Fruit fly (Drosophila melanogaster): ENCODE data around the gene Fit1.
A peak's percentile ranks its signal among the peaks of the same experiment; 100 is the strongest.

Fit1 gene

dm6 chr3L:4108844-4109494 lies 5.6 kb downstream of the Fit1 start (continued):
- TF ChIP-seq nerfin-2 (GFP tag; IDR thresholded peaks at IDR 0.05; ENCODE audit: partially characterized antibody) (no peak), Camta (GFP tag; optimal IDR thresholded peaks at IDR 0.05) (peak; percentile 78), esg (GFP tag; conservative IDR thresholded peaks at IDR 0.05) (peak; percentile 42; the same call in 1 of the 2 replicates), ro (GFP tag; IDR thresholded peaks at IDR 0.05) (peak; percentile 32; the same call in 1 of the 2 replicates), Hr51 (GFP tag; optimal IDR thresholded peaks at IDR 0.05) (peak; percentile 51 to 82), CG10431 (GFP tag; optimal IDR thresholded peaks at IDR 0.05) (peak; percentile 50), CG18476 (GFP tag; optimal IDR thresholded peaks at IDR 0.05) (peak; percentile 42), H2.0 (GFP tag; IDR thresholded peaks at IDR 0.05) (peak; percentile 33; the same call in 1 of the 2 replicates), CG14965 (GFP tag; optimal IDR thresholded peaks at IDR 0.05; ENCODE audit: borderline replicate concordance) (peak; percentile 32), CG8944 (GFP tag; optimal IDR thresholded peaks at IDR 0.05) (peak; percentile 52), CG12391 (tag; optimal IDR thresholded peaks at IDR 0.05) (peak; percentile 81), CG3838 (GFP tag; optimal IDR thresholded peaks at IDR 0.05) (no peak), crc (GFP tag; optimal IDR thresholded peaks at IDR 0.05) (peak; percentile 74), yki (optimal IDR thresholded peaks at IDR 0.05) (no peak), CG9817 (tag; optimal IDR thresholded peaks at IDR 0.05) (peak; percentile 46), cg (GFP tag; optimal IDR thresholded peaks at IDR 0.05) (no peak), D (optimal IDR thresholded peaks at IDR 0.05) (no peak), D (GFP tag; optimal IDR thresholded peaks at IDR 0.05) (peak; percentile 81), abd-A (tag; optimal IDR thresholded peaks at IDR 0.05) (no peak), sr (GFP tag; IDR thresholded peaks at IDR 0.05) (no peak), Deaf1 (tag; optimal IDR thresholded peaks at IDR 0.05) (peak; percentile 40), CTCF (GFP tag; optimal IDR thresholded peaks at IDR 0.05) (no peak), CG10654 (GFP tag; optimal IDR thresholded peaks at IDR 0.05) (peak; percentile 49), vnd (GFP tag; IDR thresholded peaks at IDR 0.05; ENCODE audit: partially characterized antibody) (no peak), CG12236 (GFP tag; optimal IDR thresholded peaks at IDR 0.05) (peak; percentile 36), CG15269 (tag; optimal IDR thresholded peaks at IDR 0.05) (peak; percentile 85), CG6791 (GFP tag; IDR thresholded peaks at IDR 0.05; ENCODE audit: partially characterized antibody) (no peak), CG7928 (GFP tag; optimal IDR thresholded peaks at IDR 0.05) (no peak), NFAT (GFP tag; IDR thresholded peaks at IDR 0.05) (peak; percentile 20; the same call in 1 of the 2 replicates), bcd (GFP tag; optimal IDR thresholded peaks at IDR 0.05) (peak; percentile 76), CG8089 (GFP tag; optimal IDR thresholded peaks at IDR 0.05) (peak; percentile 34), Optix (GFP tag; IDR thresholded peaks at IDR 0.05) (peak; percentile 15; the same call in 1 of the 3 replicates), Sry-β (GFP tag; optimal IDR thresholded peaks at IDR 0.05) (no peak), CG12744 (GFP tag; optimal IDR thresholded peaks at IDR 0.05) (peak; percentile 31), sens-2 (GFP tag; IDR thresholded peaks at IDR 0.05) (no peak), Poxn (GFP tag; IDR thresholded peaks at IDR 0.05) (no peak), shn (GFP tag; optimal IDR thresholded peaks at IDR 0.05) (peak; percentile 18), sim (GFP tag; IDR thresholded peaks at IDR 0.05) (peak; percentile 71), stc (GFP tag; IDR thresholded peaks at IDR 0.05) (no peak), CG6175 (GFP tag; IDR thresholded peaks at IDR 0.05) (0 out of 3 replicates have a peak, but pooled peaks have one; percentile 41), CG10274 (GFP tag; optimal IDR thresholded peaks at IDR 0.05) (peak; percentile 69), CG2202 (tag; optimal IDR thresholded peaks at IDR 0.05) (peak; percentile 48), fd64A (GFP tag; optimal IDR thresholded peaks at IDR 0.05) (peak; percentile 5), CG11398 (GFP tag; optimal IDR thresholded peaks at IDR 0.05) (peak; percentile 35), maf-S (GFP tag; optimal IDR thresholded peaks at IDR 0.05) (peak; percentile 35), CG17328 (GFP tag; IDR thresholded peaks at IDR 0.05) (peak; percentile 49), CG17385 (GFP tag; optimal IDR thresholded peaks at IDR 0.05) (peak; percentile 68), ttk (GFP tag; IDR thresholded peaks at IDR 0.05) (peak; percentile 53), al (GFP tag; IDR thresholded peaks at IDR 0.05) (0 out of 2 replicates have a peak, but pooled peaks have one; percentile 18), crp (GFP tag; optimal IDR thresholded peaks at IDR 0.05) (peak in 1 of 2 experiments; percentile 60)
